Worm (Caenorhabditis elegans): Measurements from ENCODE around the gene F27E5.3.

DNA sequence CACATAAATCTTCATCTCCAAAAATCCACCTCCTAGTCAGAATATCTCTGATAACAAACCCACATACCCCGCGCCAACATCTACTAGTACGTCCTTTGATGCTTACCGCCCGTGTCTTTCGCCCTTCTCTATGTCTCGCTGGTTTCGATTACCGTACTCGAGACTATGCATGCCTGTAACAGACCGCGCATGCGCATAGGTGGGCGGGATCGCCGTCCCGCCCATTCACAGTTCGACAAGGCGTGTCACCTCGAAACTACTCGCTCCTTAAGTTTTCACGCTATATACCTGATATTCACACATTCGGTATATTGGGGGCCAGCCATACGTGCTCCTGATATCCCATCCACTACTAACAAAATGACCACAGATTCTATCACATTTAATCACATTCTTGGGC, 2.5 kb upstream of the F27E5.3 start, which contains the start of gene pax-3:
- TF ChIP-seq nhr-12 (tag; optimal IDR thresholded peaks at IDR 0.05), result no peak
- TF ChIP-seq nhr-76 (tag; optimal IDR thresholded peaks at IDR 0.05), result no peak
- no peak for TF ChIP-seq tbx-2 (tag; optimal IDR thresholded peaks at IDR 0.05)
- no peak for TF ChIP-seq elt-1 (tag; optimal IDR thresholded peaks at IDR 0.05)
- no peak for TF ChIP-seq ztf-11 (tag; optimal IDR thresholded peaks at IDR 0.05)
- no peak for TF ChIP-seq nhr-237 (tag; optimal IDR thresholded peaks at IDR 0.05)
- TF ChIP-seq pqm-1 (tag; optimal IDR thresholded peaks at IDR 0.05), result no peak
- no peak for TF ChIP-seq nfya-1 (tag; optimal IDR thresholded peaks at IDR 0.05; ENCODE audit: insufficient read depth)
- no peak for TF ChIP-seq egl-27 (tag; optimal IDR thresholded peaks at IDR 0.05)
- TF ChIP-seq daf-12 (tag; optimal IDR thresholded peaks at IDR 0.05), result no peak
- no peak for TF ChIP-seq snpc-4 (tag; optimal IDR thresholded peaks at IDR 0.05)
